Worm (Caenorhabditis elegans) whole organism, L4 larva: ENCODE results near the gene blos-8.
A peak's percentile ranks its signal among the peaks of the same experiment; 100 is the strongest.

Experiments used
- D1046.2 ChIP-seq: fragments of 200-800 bp; sonication (Bioruptor generic); IDR thresholded peaks from 2 replicates; pipeline ENCODE4 v1.3.6; 2022; ENCODE audit warnings: missing genetic modification characterization, missing compliant biosample characterization
- F10B5.3 ChIP-seq: sonication (generic microtip); optimal IDR thresholded peaks from 2 replicates; lab custom pipeline; 2016; ENCODE audit warnings: mild to moderate bottlenecking, missing genetic modification characterization, missing compliant biosample characterization
- F26F4.8 ChIP-seq: fragments of 200-800 bp; sonication (Bioruptor generic); conservative IDR thresholded peaks from 2 replicates; pipeline ENCODE4 v1.3.6; 2022; ENCODE audit warnings: missing genetic modification characterization, missing compliant biosample characterization
- F44E2.7 ChIP-seq: fragments of 200-800 bp; sonication (Bioruptor generic); IDR thresholded peaks from 2 replicates; pipeline ENCODE4 v2.1.2; 2022; ENCODE audit warnings: missing genetic modification characterization, missing compliant biosample characterization
- F49E8.2 ChIP-seq: sonication (generic microtip); optimal IDR thresholded peaks from 2 replicates; lab custom pipeline; 2016; ENCODE audit warnings: missing compliant biosample characterization, mild to moderate bottlenecking, missing genetic modification characterization, borderline replicate concordance
- R02D3.7 ChIP-seq: fragments of 150-350 bp; sonication (generic microtip); optimal IDR thresholded peaks from 3 replicates; lab custom pipeline; 2014; ENCODE audit warnings: missing biosample characterization, missing genetic modification characterization
- Y75B8A.6 ChIP-seq: fragments of 200-800 bp; sonication (Bioruptor generic); IDR thresholded peaks from 2 replicates; pipeline ENCODE4 v1.3.6; 2022; ENCODE audit warnings: missing genetic modification reagents, missing genetic modification characterization, missing compliant biosample characterization
- ZK546.5 ChIP-seq, 2 experiments: sonication (generic microtip); optimal IDR thresholded peaks; 2 replicates each; lab custom pipeline; 2017; ENCODE audit warnings: missing biosample characterization in 2 of 2, missing genetic modification characterization in 2 of 2
- aly-2 ChIP-seq: sonication (generic microtip); optimal IDR thresholded peaks from 2 replicates; lab custom pipeline; 2018; ENCODE audit warnings: missing biosample characterization, missing genetic modification characterization
- arid-1 ChIP-seq: fragments of 200-800 bp; sonication (Bioruptor generic); conservative IDR thresholded peaks from 2 replicates; pipeline ENCODE4 v1.3.6; 2022; ENCODE audit warnings: missing genetic modification reagents, missing genetic modification characterization, missing compliant biosample characterization
- attf-4 ChIP-seq: sonication (generic microtip); optimal IDR thresholded peaks from 3 replicates; lab custom pipeline; 2017; ENCODE audit warnings: missing biosample characterization, missing genetic modification characterization
- ceh-28 ChIP-seq: fragments of 150-350 bp; optimal IDR thresholded peaks from 2 replicates; lab custom pipeline; 2014; ENCODE audit warnings: missing biosample characterization, missing genetic modification reagents, missing genetic modification characterization
- ceh-32 ChIP-seq: sonication (generic microtip); optimal IDR thresholded peaks from 2 replicates; lab custom pipeline; 2016; ENCODE audit warnings: mild to moderate bottlenecking, missing genetic modification characterization, missing compliant biosample characterization; ENCODE audit not compliant: poor library complexity
- ces-1 ChIP-seq: fragments of 150-350 bp; sonication (generic microtip); optimal IDR thresholded peaks from 4 replicates; lab custom pipeline; 2014; ENCODE audit warnings: missing biosample characterization, missing genetic modification reagents, missing genetic modification characterization
- daf-16 ChIP-seq, 3 experiments: sonication (generic microtip); optimal IDR thresholded peaks; 2 replicates each; lab custom pipeline; 2016 to 2017; ENCODE audit warnings: missing genetic modification characterization in 3 of 3, missing genetic modification reagents in 3 of 3, mild to moderate bottlenecking in 2 of 3, missing compliant biosample characterization in 2 of 3, missing biosample characterization in 1 of 3, moderate library complexity in 1 of 3
- daf-19 ChIP-seq: fragments of 200-800 bp; sonication (Bioruptor generic); conservative IDR thresholded peaks from 2 replicates; pipeline ENCODE4 v1.3.6; 2022; ENCODE audit warnings: missing genetic modification characterization, missing compliant biosample characterization
- daf-8 ChIP-seq: fragments of 200-800 bp; sonication (Bioruptor generic); IDR thresholded peaks from 2 replicates; pipeline ENCODE4 v1.3.6; 2022; ENCODE audit warnings: missing genetic modification characterization, missing compliant biosample characterization
- dmd-6 ChIP-seq: fragments of 200-800 bp; sonication (Bioruptor generic); IDR thresholded peaks from 2 replicates; pipeline ENCODE4 v1.3.6; 2022; ENCODE audit warnings: missing genetic modification reagents, missing genetic modification characterization, missing compliant biosample characterization
- dve-1 ChIP-seq: sonication (generic microtip); optimal IDR thresholded peaks from 2 replicates; lab custom pipeline; 2017; ENCODE audit warnings: antibody characterized with exemption, mild to moderate bottlenecking, missing genetic modification characterization, missing compliant biosample characterization; ENCODE audit not compliant: insufficient read depth
- egl-43 ChIP-seq: fragments of 200-800 bp; sonication (Bioruptor generic); IDR thresholded peaks from 2 replicates; pipeline ENCODE4 v1.3.6; 2022; ENCODE audit warnings: missing genetic modification reagents, missing genetic modification characterization, missing compliant biosample characterization
- hlh-30 ChIP-seq: sonication (generic microtip); optimal IDR thresholded peaks from 2 replicates; lab custom pipeline; 2017; ENCODE audit warnings: antibody characterized with exemption, mild to moderate bottlenecking, missing genetic modification characterization, missing compliant biosample characterization; ENCODE audit not compliant: insufficient read depth
- jun-1 ChIP-seq: fragments of 150-350 bp; optimal IDR thresholded peaks from 2 replicates; lab custom pipeline; 2014; ENCODE audit warnings: missing biosample characterization, missing genetic modification reagents, missing genetic modification characterization
- lim-7 ChIP-seq: fragments of 200-800 bp; sonication (Bioruptor generic); IDR thresholded peaks from 2 replicates; pipeline ENCODE4 v1.3.6; 2022; ENCODE audit warnings: missing genetic modification characterization, missing compliant biosample characterization
- lin-1 ChIP-seq: fragments of 200-800 bp; sonication (Bioruptor generic); IDR thresholded peaks from 2 replicates; pipeline ENCODE4 v1.3.6; 2022; ENCODE audit warnings: missing genetic modification reagents, missing genetic modification characterization, missing compliant biosample characterization
- lin-15B ChIP-seq: fragments of 150-350 bp; sonication (generic microtip); optimal IDR thresholded peaks from 3 replicates; lab custom pipeline; 2014; ENCODE audit warnings: missing biosample characterization, missing genetic modification characterization
- lir-3 ChIP-seq: sonication (generic microtip); optimal IDR thresholded peaks from 2 replicates; lab custom pipeline; 2016; ENCODE audit warnings: mild to moderate bottlenecking, missing genetic modification characterization, missing compliant biosample characterization
- madf-9 ChIP-seq: fragments of 200-800 bp; sonication (Bioruptor generic); conservative IDR thresholded peaks from 2 replicates; pipeline ENCODE4 v1.3.6; 2022; ENCODE audit warnings: missing genetic modification reagents, missing genetic modification characterization, missing compliant biosample characterization
- mdt-29 ChIP-seq: fragments of 200-800 bp; sonication (Bioruptor generic); IDR thresholded peaks from 2 replicates; pipeline ENCODE4 v1.3.6; 2022; ENCODE audit warnings: missing genetic modification reagents, missing genetic modification characterization, missing compliant biosample characterization
- nhr-102 ChIP-seq: sonication (generic microtip); optimal IDR thresholded peaks from 2 replicates; lab custom pipeline; 2016; ENCODE audit warnings: mild to moderate bottlenecking, missing genetic modification characterization, moderate library complexity, missing compliant biosample characterization
- nhr-11 ChIP-seq: fragments of 150-350 bp; optimal IDR thresholded peaks from 2 replicates; lab custom pipeline; 2014; ENCODE audit warnings: missing biosample characterization, missing genetic modification characterization
- nhr-48 ChIP-seq: sonication (generic microtip); optimal IDR thresholded peaks from 2 replicates; lab custom pipeline; 2016; ENCODE audit warnings: mild to moderate bottlenecking, missing genetic modification characterization, missing compliant biosample characterization
- nhr-77 ChIP-seq: fragments of 150-350 bp; optimal IDR thresholded peaks from 2 replicates; lab custom pipeline; 2014; ENCODE audit warnings: missing biosample characterization, missing genetic modification characterization
- pha-4 ChIP-seq, 2 experiments: fragments of 150-350 bp in 1 of 2; fragments of 200-800 bp in 1 of 2; sonication (Bioruptor generic) in 1 of 2; IDR thresholded peaks in 1 of 2; optimal IDR thresholded peaks in 1 of 2; 2 replicates each; pipeline versions ENCODE4 v1.3.6 to Lab custom; 2014 to 2022; ENCODE audit warnings: missing genetic modification characterization in 2 of 2, missing genetic modification reagents in 2 of 2, missing biosample characterization in 1 of 2, missing compliant biosample characterization in 1 of 2
- sdz-12 ChIP-seq: fragments of 200-800 bp; sonication (Bioruptor generic); optimal IDR thresholded peaks from 2 replicates; lab custom pipeline; 2018; ENCODE audit warnings: mild to moderate bottlenecking, missing genetic modification characterization, missing compliant biosample characterization
- set-16 ChIP-seq: fragments of 200-800 bp; sonication (Bioruptor generic); IDR thresholded peaks from 2 replicates; pipeline ENCODE4 v1.3.6; 2022; ENCODE audit warnings: missing genetic modification reagents, missing genetic modification characterization, missing compliant biosample characterization
- snpc-1.2 ChIP-seq: fragments of 200-800 bp; sonication (Bioruptor generic); IDR thresholded peaks from 2 replicates; pipeline ENCODE4 v1.3.6; 2022; ENCODE audit warnings: missing genetic modification reagents, missing genetic modification characterization, missing compliant biosample characterization
- snpc-4 ChIP-seq: fragments of 150-350 bp; optimal IDR thresholded peaks from 2 replicates; lab custom pipeline; 2014; ENCODE audit warnings: missing biosample characterization, missing genetic modification characterization
- unc-62 ChIP-seq, 3 experiments: fragments of 150-350 bp in 1 of 3; sonication (generic microtip); optimal IDR thresholded peaks in 2 of 3; peaks in 1 of 3; 1 replicate in 1 of 3; 2 replicates in 2 of 3; lab custom pipeline; 2014 to 2017; ENCODE audit warnings: missing biosample characterization in 3 of 3, missing genetic modification characterization in 3 of 3, missing genetic modification reagents in 3 of 3, missing genotype in 1 of 3
- zfp-2 ChIP-seq: sonication (generic microtip); optimal IDR thresholded peaks from 2 replicates; lab custom pipeline; 2016; ENCODE audit warnings: mild to moderate bottlenecking, missing genetic modification characterization, missing compliant biosample characterization
- zfp-3 ChIP-seq: fragments of 200-800 bp; sonication (Bioruptor generic); conservative IDR thresholded peaks from 2 replicates; pipeline ENCODE4 v1.3.6; 2022; ENCODE audit warnings: missing genetic modification reagents, missing genetic modification characterization, missing compliant biosample characterization

blos-8 gene

DNA sequence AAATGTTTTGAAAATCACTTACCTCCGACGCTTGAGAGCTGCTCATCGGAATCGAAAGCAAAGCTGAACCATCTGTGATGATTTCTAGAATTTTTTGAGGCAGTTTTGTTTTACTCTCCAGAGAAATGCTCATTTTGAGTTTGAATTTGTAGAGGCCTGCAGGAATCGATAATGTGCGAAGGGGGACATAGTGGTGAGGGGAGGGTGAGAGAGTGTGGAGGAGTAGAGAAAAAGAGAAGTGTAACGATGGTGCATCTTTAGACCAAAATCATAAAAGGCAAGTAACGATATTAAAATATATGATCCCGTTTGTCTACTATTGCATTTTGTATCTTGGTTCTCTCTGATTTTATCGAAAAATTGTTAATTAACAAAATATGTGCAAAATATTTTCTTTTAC is at the start of gene blos-8:
blos-8 (minus strand) TSS at position 216 of the 400 bp plus-strand sequence.
- TF ChIP-seq snpc-4 (tag; lab: Kevin White, UChicago) (no peak), snpc-1.2 (GFP tag; lab: Robert Waterston, UW) (no peak), ceh-28 (peak; percentile 2)

DNA sequence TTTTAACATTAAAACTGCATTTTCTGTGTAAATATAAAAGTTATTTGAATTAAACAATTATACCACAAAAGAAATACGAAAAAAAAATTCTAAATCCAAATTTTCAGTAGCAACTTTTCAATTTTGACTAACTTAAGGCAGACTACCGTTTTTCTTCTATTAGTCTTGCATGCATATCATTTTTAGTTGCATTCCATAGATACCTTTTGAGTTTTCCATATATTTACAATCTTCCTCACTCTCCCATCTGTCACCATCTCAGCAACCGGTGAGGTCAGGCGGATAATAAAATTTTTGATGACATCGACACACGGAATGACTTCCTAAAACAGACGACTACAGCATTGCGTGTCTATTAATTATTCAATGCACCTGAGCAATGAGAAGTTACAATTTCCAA is 47.7 kb upstream of the blos-8 start, which contains the start of gene gcy-36:
gcy-36 (plus strand) TSS at position 301 of the 400 bp plus-strand sequence.
- TF ChIP-seq ces-1 (GFP tag; lab: Kevin White, UChicago) (no peak), unc-62 (GFP tag; optimal IDR thresholded peaks at IDR 0.05 in 1 of 2; lab: Kevin White, UChicago) (peak in 1 of 2 experiments; percentile 60), unc-62 (tag; optimal IDR thresholded peaks at IDR 0.05; lab: Kevin White, UChicago) (no peak)

DNA sequence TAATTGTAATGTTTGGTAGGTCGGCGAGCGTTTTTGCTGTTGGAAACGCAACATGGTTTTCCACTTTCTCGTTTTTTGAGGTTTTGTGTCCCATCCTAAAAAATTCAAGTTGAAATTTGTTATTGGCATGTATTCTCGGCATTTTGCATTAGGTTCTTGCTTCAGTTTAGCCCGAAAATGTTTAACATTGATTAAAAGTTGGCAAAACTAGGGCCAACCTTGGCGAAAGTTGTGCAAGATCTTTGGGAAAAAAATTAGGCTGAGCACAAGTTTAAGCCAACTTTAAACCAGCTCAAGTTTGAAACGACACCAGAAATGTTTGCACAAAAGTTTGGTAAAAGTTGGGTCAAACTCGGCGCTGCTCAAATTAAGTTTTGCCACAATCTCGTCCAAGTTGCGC is 46.3 kb upstream of the blos-8 start, which contains the start of gene exc-1:
exc-1 (minus strand) TSS at position 101 of the 400 bp plus-strand sequence.
- TF ChIP-seq madf-9 (GFP tag; lab: Robert Waterston, UW) (no peak), ceh-32 (tag; lab: Kevin White, UChicago) (no peak), lin-15B (tag; lab: Kevin White, UChicago) (no peak), zfp-2 (tag; lab: Kevin White, UChicago) (no peak), ZK546.5 (tag; optimal IDR thresholded peaks at IDR 0.05; lab: Kevin White, UChicago) (no peak), zfp-3 (GFP tag; lab: Robert Waterston, UW) (no peak), egl-43 (no peak), mdt-29 (GFP tag; lab: Robert Waterston, UW) (no peak), pha-4 (GFP tag; IDR thresholded peaks at IDR 0.05; lab: Robert Waterston, UW) (no peak), pha-4 (tag; optimal IDR thresholded peaks at IDR 0.05; lab: Kevin White, UChicago) (no peak), R02D3.7 (no peak), F26F4.8 (no peak), Y75B8A.6 (GFP tag; lab: Robert Waterston, UW) (no peak), lir-3 (no peak), daf-16 (GFP tag; optimal IDR thresholded peaks at IDR 0.05; lab: Kevin White, UChicago) (no peak), daf-16 (tag; optimal IDR thresholded peaks at IDR 0.05; lab: Kevin White, UChicago) (no peak), attf-4 (tag; lab: Kevin White, UChicago) (no peak), jun-1 (tag; lab: Kevin White, UChicago) (no peak), lin-1 (GFP tag; lab: Robert Waterston, UW) (no peak), ces-1 (GFP tag; lab: Kevin White, UChicago) (no peak), lim-7 (GFP tag; lab: Robert Waterston, UW) (no peak)

DNA sequence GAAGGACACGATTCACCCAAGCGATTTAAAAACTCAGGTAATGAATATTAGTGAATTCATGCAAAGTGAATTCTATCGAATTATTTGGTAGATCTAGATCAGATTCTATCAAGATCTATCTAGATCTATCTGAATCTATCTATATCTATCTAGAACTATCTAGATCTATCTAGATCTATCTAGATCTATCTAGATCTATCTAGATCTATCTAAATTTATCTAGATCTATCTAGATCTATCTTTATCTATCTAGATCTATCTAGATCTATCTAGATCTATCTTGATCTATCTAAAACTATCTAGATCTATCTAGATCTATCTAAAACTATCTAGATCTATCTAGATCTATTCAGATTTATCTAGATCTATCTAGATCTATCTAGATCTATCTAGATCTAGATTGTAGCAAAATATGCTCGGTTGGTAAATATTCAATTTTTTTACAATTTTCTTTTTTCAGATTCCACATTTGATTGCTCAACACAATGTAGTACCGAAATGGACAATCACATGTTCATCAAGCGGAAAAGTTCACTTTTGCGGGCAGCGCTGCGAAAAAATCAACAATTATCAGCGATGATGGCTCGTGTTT is 39.1 kb upstream of the blos-8 start:
- TF ChIP-seq nhr-11 (tag; lab: Kevin White, UChicago) = no peak
- TF ChIP-seq arid-1 (GFP tag; lab: Robert Waterston, UW) = no peak
- no peak for TF ChIP-seq aly-2 (tag; lab: Kevin White, UChicago)
- peak; percentile 6 for TF ChIP-seq nhr-48 (tag; lab: Kevin White, UChicago)
- no peak for TF ChIP-seq F44E2.7
- TF ChIP-seq, all 104 proteins: peak for 1

DNA sequence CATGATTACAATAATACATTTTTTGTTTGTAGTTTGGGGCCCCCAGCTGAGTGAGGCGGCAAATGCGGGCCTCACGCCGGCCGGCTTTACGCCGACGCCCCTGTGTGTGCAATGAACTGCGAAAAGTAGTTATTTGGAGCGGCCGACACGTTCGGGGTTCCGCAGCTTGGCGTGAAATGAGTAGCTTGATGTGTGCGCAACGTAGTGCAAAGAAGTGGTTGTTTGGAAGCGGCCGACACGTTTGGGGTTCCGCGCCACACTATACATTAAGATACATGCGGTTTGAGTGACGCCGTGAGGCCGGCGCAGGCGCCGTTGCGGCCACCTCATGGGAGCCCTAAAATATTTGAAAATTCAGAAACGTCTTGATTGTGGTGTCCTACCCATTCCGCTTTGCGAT is 37.7 kb upstream of the blos-8 start:
- TF ChIP-seq daf-19 (GFP tag; lab: Robert Waterston, UW) = no peak
- TF ChIP-seq Y75B8A.6 (GFP tag; lab: Robert Waterston, UW) = no peak
- TF ChIP-seq hlh-30 (tag; lab: Kevin White, UChicago) = no peak
- no peak for TF ChIP-seq daf-8
- TF ChIP-seq dve-1 (tag; lab: Kevin White, UChicago) = no peak
- TF ChIP-seq set-16 (GFP tag; lab: Robert Waterston, UW) = peak; percentile 52
- TF ChIP-seq D1046.2 = no peak
- TF ChIP-seq F44E2.7 = no peak
- 0 out of 2 replicates have a peak, but pooled peaks have one; percentile 42 for TF ChIP-seq snpc-1.2 (GFP tag; lab: Robert Waterston, UW)
- no peak for TF ChIP-seq dmd-6 (GFP tag; lab: Robert Waterston, UW)
- no peak for TF ChIP-seq nhr-11 (tag; lab: Kevin White, UChicago)
- no peak for TF ChIP-seq sdz-12 (GFP tag; lab: Kevin White, UChicago)
- TF ChIP-seq nhr-77 = no peak
- no peak for TF ChIP-seq nhr-102 (tag; lab: Kevin White, UChicago)
- TF ChIP-seq F10B5.3 = no peak
- TF ChIP-seq F49E8.2 = no peak
- TF ChIP-seq egl-43 = 0 out of 2 replicates have a peak, but pooled peaks have one; percentile 10
- TF ChIP-seq F26F4.8 = no peak
